Worm (Caenorhabditis elegans) whole organism, L4 larva: ENCODE results near the gene T24D8.6.

Source experiments
- aly-2 ChIP-seq: sonication (generic microtip); optimal IDR thresholded peaks from 2 replicates; lab custom pipeline; 2018; ENCODE audit warnings: missing biosample characterization, missing genetic modification characterization
- ceh-82 ChIP-seq: sonication (generic microtip); optimal IDR thresholded peaks from 2 replicates; lab custom pipeline; 2017; ENCODE audit warnings: missing biosample characterization, missing genetic modification characterization
- ces-1 ChIP-seq: fragments of 150-350 bp; sonication (generic microtip); optimal IDR thresholded peaks from 4 replicates; lab custom pipeline; 2014; ENCODE audit warnings: missing biosample characterization, missing genetic modification reagents, missing genetic modification characterization
- daf-12 ChIP-seq: fragments of 150-350 bp; optimal IDR thresholded peaks from 2 replicates; lab custom pipeline; 2014; ENCODE audit warnings: missing biosample characterization, missing genetic modification reagents, missing genetic modification characterization
- fos-1 ChIP-seq: fragments of 150-350 bp; optimal IDR thresholded peaks from 2 replicates; lab custom pipeline; 2014; ENCODE audit warnings: missing biosample characterization, missing genetic modification characterization
- jun-1 ChIP-seq: fragments of 150-350 bp; optimal IDR thresholded peaks from 2 replicates; lab custom pipeline; 2014; ENCODE audit warnings: missing biosample characterization, missing genetic modification reagents, missing genetic modification characterization
- lin-13 ChIP-seq: fragments of 150-350 bp; optimal IDR thresholded peaks from 2 replicates; lab custom pipeline; 2014; ENCODE audit warnings: missing biosample characterization, missing genetic modification reagents, missing genetic modification characterization
- zag-1 ChIP-seq: fragments of 150-350 bp; optimal IDR thresholded peaks from 2 replicates; lab custom pipeline; 2014; ENCODE audit warnings: missing biosample characterization, missing genetic modification characterization

- no peak for TF ChIP-seq ces-1
- TF ChIP-seq jun-1 (tag; lab: Kevin White, UChicago): no peak
- no peak for TF ChIP-seq ceh-82 (tag; lab: Kevin White, UChicago)
- no peak for TF ChIP-seq aly-2 (tag; lab: Kevin White, UChicago)
- no peak for TF ChIP-seq zag-1
- TF ChIP-seq lin-13 (GFP tag; lab: Kevin White, UChicago): no peak
- no peak for TF ChIP-seq fos-1 (tag; lab: Kevin White, UChicago)
- TF ChIP-seq daf-12: no peak
These were observed 48.9 kb downstream of the T24D8.6 start for ce11 chrX:2316859-2317258.
